Fruit fly (Drosophila melanogaster) whole organism, adult: ENCODE data around the gene CG32024.
A peak's percentile ranks its signal among the peaks of the same experiment; 100 is the strongest.

Experiments
- CG11617 ChIP-seq: fragments of 200-800 bp; sonication (Bioruptor generic); optimal IDR thresholded peaks from 2 replicates; lab custom pipeline; 2017; ENCODE audit warnings: mild to moderate bottlenecking, missing biosample characterization, missing genetic modification reagents, missing genetic modification characterization
- CG12768 ChIP-seq: fragments of 200-800 bp; sonication (Bioruptor generic); optimal IDR thresholded peaks from 2 replicates; lab custom pipeline; 2017; ENCODE audit warnings: missing biosample characterization, missing genetic modification characterization, mild to moderate bottlenecking, moderate library complexity, missing genetic modification reagents
- CG14711 ChIP-seq: fragments of 200-800 bp; sonication (Bioruptor generic); optimal IDR thresholded peaks from 2 replicates; lab custom pipeline; 2018; ENCODE audit warnings: missing biosample characterization, mild to moderate bottlenecking, missing genetic modification characterization, moderate library complexity
- CG1620 ChIP-seq: fragments of 200-800 bp; sonication (Bioruptor generic); optimal IDR thresholded peaks from 2 replicates; lab custom pipeline; 2016; ENCODE audit warnings: missing biosample characterization, missing genetic modification characterization
- CG33017 ChIP-seq: fragments of 200-800 bp; sonication (Bioruptor generic); optimal IDR thresholded peaks from 2 replicates; lab custom pipeline; 2018; ENCODE audit warnings: missing biosample characterization, mild to moderate bottlenecking, missing genetic modification characterization, moderate library complexity
- CG5204 ChIP-seq: fragments of 200-800 bp; sonication (Bioruptor generic); optimal IDR thresholded peaks from 2 replicates; lab custom pipeline; 2016; ENCODE audit warnings: missing biosample characterization, missing genetic modification characterization
- CG7045 ChIP-seq: fragments of 200-800 bp; sonication (Bioruptor generic); optimal IDR thresholded peaks from 2 replicates; lab custom pipeline; 2017; ENCODE audit warnings: missing biosample characterization, mild to moderate bottlenecking, missing genetic modification characterization
- CG7101 ChIP-seq: fragments of 200-800 bp; sonication (Bioruptor generic); optimal IDR thresholded peaks from 2 replicates; lab custom pipeline; 2018; ENCODE audit warnings: missing biosample characterization, mild to moderate bottlenecking, missing genetic modification characterization, moderate library complexity
- Clk ChIP-seq: fragments of 200-800 bp; sonication (Bioruptor generic); optimal IDR thresholded peaks from 2 replicates; lab custom pipeline; 2017; ENCODE audit warnings: missing biosample characterization, missing genetic modification characterization
- Crg-1 ChIP-seq: fragments of 200-800 bp; sonication (Bioruptor generic); optimal IDR thresholded peaks from 2 replicates; lab custom pipeline; 2016; ENCODE audit warnings: missing biosample characterization, missing genetic modification characterization
- Hr96 ChIP-seq: fragments of 200-800 bp; sonication (Bioruptor generic); optimal IDR thresholded peaks from 2 replicates; lab custom pipeline; 2016; ENCODE audit warnings: missing biosample characterization, missing genetic modification characterization
- Mnt ChIP-seq: fragments of 200-800 bp; sonication (Bioruptor generic); optimal IDR thresholded peaks from 2 replicates; lab custom pipeline; 2016; ENCODE audit warnings: missing biosample characterization, mild to moderate bottlenecking, missing genetic modification characterization
- bab1 ChIP-seq: fragments of 200-800 bp; sonication (Bioruptor generic); optimal IDR thresholded peaks from 3 replicates; lab custom pipeline; 2019; ENCODE audit warnings: missing biosample characterization, mild to moderate bottlenecking, missing genetic modification characterization, moderate library complexity
- cic ChIP-seq: fragments of 200-800 bp; sonication (Bioruptor generic); optimal IDR thresholded peaks from 2 replicates; lab custom pipeline; 2017; ENCODE audit warnings: missing biosample characterization, mild to moderate bottlenecking, missing genetic modification characterization, moderate library complexity
- cnc ChIP-seq, 2 experiments: fragments of >200 bp; optimal IDR thresholded peaks; 2 replicates each; lab custom pipeline; 2017
- kay ChIP-seq: fragments of 200-800 bp; sonication (Bioruptor generic); peaks from one replicate; lab custom pipeline; 2016; ENCODE audit warnings: missing biosample characterization, missing genetic modification characterization, borderline replicate concordance
- ovo ChIP-seq: fragments of 200-800 bp; sonication (Bioruptor generic); optimal IDR thresholded peaks from 2 replicates; lab custom pipeline; 2016; ENCODE audit warnings: missing biosample characterization, missing genetic modification characterization
- pad ChIP-seq: fragments of 200-800 bp; sonication (Bioruptor generic); optimal IDR thresholded peaks from 3 replicates; lab custom pipeline; 2017; ENCODE audit warnings: missing biosample characterization, missing genetic modification characterization, mild to moderate bottlenecking, moderate library complexity, missing genetic modification reagents
- tj ChIP-seq: fragments of 200-800 bp; sonication (Bioruptor generic); optimal IDR thresholded peaks from 3 replicates; lab custom pipeline; 2017; ENCODE audit warnings: missing biosample characterization, mild to moderate bottlenecking, missing genetic modification characterization, moderate library complexity
- toe ChIP-seq: fragments of 200-800 bp; sonication (Bioruptor generic); optimal IDR thresholded peaks from 2 replicates; lab custom pipeline; 2016; ENCODE audit warnings: missing biosample characterization, missing genetic modification characterization

Gene CG32024

dm6 chr3L:8830017-8830702 lies 22.8 kb downstream of the CG32024 start:
- TF ChIP-seq CG5204 (no peak), kay (peak; percentile 67), tj (GFP tag; lab: Kevin White, UChicago) (peak; percentile 23)

- TF ChIP-seq Crg-1 (GFP tag; lab: Kevin White, UChicago), result no peak
- no peak for TF ChIP-seq toe (GFP tag; lab: Kevin White, UChicago)
- no peak for TF ChIP-seq kay
- TF ChIP-seq tj (GFP tag; lab: Kevin White, UChicago), result no peak
- no peak for TF ChIP-seq Clk (GFP tag; lab: Kevin White, UChicago)
- TF ChIP-seq CG5204, result no peak
Observed at dm6 chr3L:8830954-8831353, 23.6 kb downstream of the CG32024 start.

dm6 chr3L:8832737-8833466 lies 25.5 kb downstream of the CG32024 start:
- TF ChIP-seq Clk (GFP tag; lab: Kevin White, UChicago) (no peak), pad (GFP tag; lab: Kevin White, UChicago) (no peak), kay (no peak), tj (GFP tag; lab: Kevin White, UChicago) (no peak), Mnt (GFP tag; lab: Kevin White, UChicago) (no peak), CG33017 (tag; lab: Kevin White, UChicago) (no peak), Crg-1 (GFP tag; lab: Kevin White, UChicago) (no peak), CG7045 (GFP tag; lab: Kevin White, UChicago) (no peak), cic (GFP tag; lab: Kevin White, UChicago) (no peak), CG5204 (no peak), CG1620 (GFP tag; lab: Kevin White, UChicago) (no peak), CG14711 (no peak), CG12768 (GFP tag; lab: Kevin White, UChicago) (no peak), cnc (optimal IDR thresholded peaks at IDR 0.05; lab: Kevin White, UChicago) (no peak), ovo (no peak), Hr96 (GFP tag; lab: Kevin White, UChicago) (no peak)

dm6 chr3L:8833467-8833802 lies 26.0 kb downstream of the CG32024 start:
- TF ChIP-seq Mnt (GFP tag; lab: Kevin White, UChicago) (no peak), CG5204 (no peak)

DNA sequence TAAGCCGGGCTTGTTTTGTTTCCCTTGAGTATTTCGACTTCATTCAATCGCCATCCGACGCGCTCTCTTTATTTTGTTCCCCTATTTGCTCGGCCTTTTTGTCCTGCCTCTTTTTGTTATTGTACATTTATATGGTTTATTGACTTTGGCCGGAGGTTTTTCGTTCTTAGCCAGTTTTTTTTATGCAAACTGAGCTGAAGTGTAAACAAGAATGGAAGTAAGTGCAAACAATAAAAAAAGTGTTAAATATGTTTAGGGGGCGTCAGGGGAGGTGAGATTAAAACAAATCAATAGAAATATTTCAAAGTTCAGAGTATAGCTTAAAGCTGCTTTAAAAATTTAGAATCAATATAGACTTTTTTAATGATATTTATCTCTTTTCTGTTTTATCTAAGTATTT lies 27.1 kb downstream of the CG32024 start:
- no peak for TF ChIP-seq bab1 (GFP tag; lab: Kevin White, UChicago)
- TF ChIP-seq Clk (GFP tag; lab: Kevin White, UChicago), result no peak
- TF ChIP-seq CG7101 (tag; lab: Kevin White, UChicago), result no peak
- TF ChIP-seq Crg-1 (GFP tag; lab: Kevin White, UChicago), result no peak
- no peak for TF ChIP-seq pad (GFP tag; lab: Kevin White, UChicago)
- no peak for TF ChIP-seq CG11617 (GFP tag; lab: Kevin White, UChicago)
- no peak for TF ChIP-seq kay
- no peak for TF ChIP-seq CG12768 (GFP tag; lab: Kevin White, UChicago)
- TF ChIP-seq cic (GFP tag; lab: Kevin White, UChicago), result no peak
- no peak for TF ChIP-seq CG14711
- TF ChIP-seq CG1620 (GFP tag; lab: Kevin White, UChicago), result no peak
- TF ChIP-seq ovo, result no peak
- TF ChIP-seq CG7045 (GFP tag; lab: Kevin White, UChicago), result no peak
- no peak for TF ChIP-seq tj (GFP tag; lab: Kevin White, UChicago)
- TF ChIP-seq cnc (optimal IDR thresholded peaks at IDR 0.05; lab: Kevin White, UChicago), result no peak
- no peak for TF ChIP-seq Hr96 (GFP tag; lab: Kevin White, UChicago)

DNA sequence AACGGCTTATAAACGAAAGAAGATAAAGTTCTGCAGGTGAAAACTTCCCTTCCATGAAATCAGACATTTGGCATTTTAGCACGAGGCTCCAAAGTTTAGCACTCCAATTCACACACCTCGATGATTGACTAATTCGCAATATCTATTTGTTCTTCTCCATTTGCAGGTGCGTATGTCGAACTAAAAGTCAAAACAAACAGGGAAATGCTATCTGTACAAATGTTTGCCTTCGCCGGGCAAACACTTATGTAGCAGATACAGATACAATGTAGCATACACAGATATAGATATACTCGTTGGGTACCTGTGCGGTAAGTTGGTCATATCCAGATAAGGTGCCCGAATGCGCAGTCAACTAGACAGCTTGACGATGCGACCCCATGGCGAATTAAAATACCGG lies 27.5 kb downstream of the CG32024 start:
- TF ChIP-seq Mnt (GFP tag; lab: Kevin White, UChicago) (no peak), cic (GFP tag; lab: Kevin White, UChicago) (no peak), Clk (GFP tag; lab: Kevin White, UChicago) (no peak), pad (GFP tag; lab: Kevin White, UChicago) (no peak), CG7101 (tag; lab: Kevin White, UChicago) (no peak), toe (GFP tag; lab: Kevin White, UChicago) (no peak), ovo (no peak), CG33017 (tag; lab: Kevin White, UChicago) (no peak), CG12768 (GFP tag; lab: Kevin White, UChicago) (no peak), CG7045 (GFP tag; lab: Kevin White, UChicago) (no peak), CG11617 (GFP tag; lab: Kevin White, UChicago) (no peak), Hr96 (GFP tag; lab: Kevin White, UChicago) (no peak), cnc (optimal IDR thresholded peaks at IDR 0.05; lab: Kevin White, UChicago) (no peak), kay (no peak), CG14711 (no peak), Crg-1 (GFP tag; lab: Kevin White, UChicago) (no peak)

DNA sequence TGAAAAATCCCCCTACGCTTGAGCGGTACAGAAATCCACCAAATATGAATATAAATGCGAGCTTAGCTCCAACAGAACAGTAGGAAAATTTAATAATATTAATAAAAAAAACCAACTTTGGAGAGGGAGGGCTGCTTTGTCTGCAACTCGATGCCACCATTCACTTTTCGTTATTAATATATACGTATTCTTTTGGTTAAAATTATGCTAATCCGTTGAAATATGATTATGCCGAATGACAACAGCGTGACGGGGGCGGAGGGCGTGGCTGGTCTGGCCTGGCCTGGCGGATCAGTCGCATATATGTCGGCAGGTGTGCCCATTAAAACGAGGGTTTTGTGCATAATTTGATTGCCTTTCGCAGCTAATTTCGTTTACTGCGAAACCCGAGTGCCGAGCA lies 28.0 kb downstream of the CG32024 start:
- TF ChIP-seq tj (GFP tag; lab: Kevin White, UChicago) (peak; percentile 89), CG12768 (GFP tag; lab: Kevin White, UChicago) (no peak)
